Fruit fly (Drosophila melanogaster): ENCODE data around the gene CG43084.

Gene CG43084

DNA sequence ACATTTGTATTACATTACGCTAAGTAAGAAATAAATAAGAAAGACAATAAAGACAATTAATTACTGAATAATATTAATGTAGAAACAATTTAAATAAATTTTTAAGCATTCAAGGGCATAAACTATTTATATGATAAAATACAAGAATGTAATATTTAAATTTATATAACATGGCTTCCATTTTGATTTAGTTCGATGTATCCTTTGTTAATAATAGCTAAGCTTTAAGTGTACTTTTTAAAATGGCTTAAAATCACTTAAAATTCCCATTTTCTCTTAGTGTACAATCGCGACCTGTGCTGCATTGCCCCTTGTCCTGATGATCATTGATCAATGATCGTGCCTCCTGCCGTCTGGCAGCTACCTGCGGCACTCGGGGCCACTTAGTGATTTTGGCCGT lies 19.8 kb downstream of the CG43084 start (continued):
- peak; percentile 19 for TF ChIP-seq gsb-n (tag; optimal IDR thresholded peaks at IDR 0.05)
- TF ChIP-seq CG2120 (GFP tag; optimal IDR thresholded peaks at IDR 0.05): no peak
- no peak for TF ChIP-seq org-1 (GFP tag; optimal IDR thresholded peaks at IDR 0.05)
- no peak for TF ChIP-seq Awh (GFP tag; IDR thresholded peaks at IDR 0.05)
- TF ChIP-seq CG1832 (GFP tag; optimal IDR thresholded peaks at IDR 0.05): no peak
- TF ChIP-seq CG15696 (tag; optimal IDR thresholded peaks at IDR 0.05): peak; percentile 80
- peak; percentile 12 for TF ChIP-seq CG7839 (tag; optimal IDR thresholded peaks at IDR 0.05)
- no peak for TF ChIP-seq mirr (GFP tag; optimal IDR thresholded peaks at IDR 0.05)
- no peak for TF ChIP-seq onecut (GFP tag; IDR thresholded peaks at IDR 0.05)
- TF ChIP-seq CG34376 (GFP tag; optimal IDR thresholded peaks at IDR 0.05): no peak
- TF ChIP-seq pzg (GFP tag; optimal IDR thresholded peaks at IDR 0.05): no peak
- TF ChIP-seq usp (GFP tag; optimal IDR thresholded peaks at IDR 0.05): no peak
- no peak for TF ChIP-seq NC2β (GFP tag; optimal IDR thresholded peaks at IDR 0.05)
- TF ChIP-seq Abd-B (GFP tag; optimal IDR thresholded peaks at IDR 0.05): no peak
- no peak for TF ChIP-seq HLHmδ (GFP tag; optimal IDR thresholded peaks at IDR 0.05)
- TF ChIP-seq zen2 (GFP tag; IDR thresholded peaks at IDR 0.05; ENCODE audit: partially characterized antibody): no peak
- no peak for TF ChIP-seq Opbp (GFP tag; IDR thresholded peaks at IDR 0.05; ENCODE audit: partially characterized antibody)
- no peak for TF ChIP-seq CG10209 (GFP tag; optimal IDR thresholded peaks at IDR 0.05)
- TF ChIP-seq CG7786 (GFP tag; optimal IDR thresholded peaks at IDR 0.05): no peak
- TF ChIP-seq cg (GFP tag; optimal IDR thresholded peaks at IDR 0.05): no peak
- TF ChIP-seq nmo (GFP tag; optimal IDR thresholded peaks at IDR 0.05): peak; percentile 37
- TF ChIP-seq ssp (GFP tag; IDR thresholded peaks at IDR 0.05): no peak
- no peak for TF ChIP-seq CG30020 (tag; optimal IDR thresholded peaks at IDR 0.05)
- no peak for TF ChIP-seq CG12236 (GFP tag; optimal IDR thresholded peaks at IDR 0.05)
- no peak for TF ChIP-seq chinmo (GFP tag; IDR thresholded peaks at IDR 0.05; ENCODE audit: partially characterized antibody)
- no peak for TF ChIP-seq Eip74EF (GFP tag; optimal IDR thresholded peaks at IDR 0.05)
- peak; percentile 48 for TF ChIP-seq phol (tag; optimal IDR thresholded peaks at IDR 0.05)
- TF ChIP-seq ttk (GFP tag; IDR thresholded peaks at IDR 0.05): no peak
- TF ChIP-seq ato (GFP tag; IDR thresholded peaks at IDR 0.05; ENCODE audit: partially characterized antibody): no peak
- TF ChIP-seq dati (GFP tag; IDR thresholded peaks at IDR 0.05): no peak
- TF ChIP-seq CG10462 (GFP tag; optimal IDR thresholded peaks at IDR 0.05): no peak
- peak; percentile 25 for TF ChIP-seq CG6813 (GFP tag; optimal IDR thresholded peaks at IDR 0.05)
- TF ChIP-seq odd (GFP tag; optimal IDR thresholded peaks at IDR 0.05): no peak
- TF ChIP-seq CG12104 (GFP tag; optimal IDR thresholded peaks at IDR 0.05): no peak
- TF ChIP-seq YL-1 (GFP tag; optimal IDR thresholded peaks at IDR 0.05): no peak
- TF ChIP-seq tap (tag; optimal IDR thresholded peaks at IDR 0.05): no peak
- TF ChIP-seq toy (GFP tag; IDR thresholded peaks at IDR 0.05): no peak
- no peak for TF ChIP-seq CG13894 (tag; optimal IDR thresholded peaks at IDR 0.05)
- TF ChIP-seq amos (GFP tag; IDR thresholded peaks at IDR 0.05; ENCODE audit: partially characterized antibody): no peak
- no peak for TF ChIP-seq shn (GFP tag; optimal IDR thresholded peaks at IDR 0.05)
- no peak for TF ChIP-seq da (GFP tag; optimal IDR thresholded peaks at IDR 0.05)
- no peak for TF ChIP-seq pros (GFP tag; optimal IDR thresholded peaks at IDR 0.05)
- TF ChIP-seq CG2712 (tag; optimal IDR thresholded peaks at IDR 0.05): peak; percentile 74
- TF ChIP-seq CG7357 (GFP tag; IDR thresholded peaks at IDR 0.05): no peak
- TF ChIP-seq trem (tag; optimal IDR thresholded peaks at IDR 0.05): peak; percentile 8
- no peak for TF ChIP-seq sug (tag; optimal IDR thresholded peaks at IDR 0.05)
- TF ChIP-seq CHES-1-like (GFP tag; optimal IDR thresholded peaks at IDR 0.05): no peak
- no peak for TF ChIP-seq Gsc (GFP tag; IDR thresholded peaks at IDR 0.05)
- TF ChIP-seq Antp (GFP tag; optimal IDR thresholded peaks at IDR 0.05): no peak
- TF ChIP-seq slou (GFP tag; optimal IDR thresholded peaks at IDR 0.05): no peak
- no peak for TF ChIP-seq CG3847 (GFP tag; IDR thresholded peaks at IDR 0.05)

Measured in whole organism, embryonic.